In the genomic region with DNA sequence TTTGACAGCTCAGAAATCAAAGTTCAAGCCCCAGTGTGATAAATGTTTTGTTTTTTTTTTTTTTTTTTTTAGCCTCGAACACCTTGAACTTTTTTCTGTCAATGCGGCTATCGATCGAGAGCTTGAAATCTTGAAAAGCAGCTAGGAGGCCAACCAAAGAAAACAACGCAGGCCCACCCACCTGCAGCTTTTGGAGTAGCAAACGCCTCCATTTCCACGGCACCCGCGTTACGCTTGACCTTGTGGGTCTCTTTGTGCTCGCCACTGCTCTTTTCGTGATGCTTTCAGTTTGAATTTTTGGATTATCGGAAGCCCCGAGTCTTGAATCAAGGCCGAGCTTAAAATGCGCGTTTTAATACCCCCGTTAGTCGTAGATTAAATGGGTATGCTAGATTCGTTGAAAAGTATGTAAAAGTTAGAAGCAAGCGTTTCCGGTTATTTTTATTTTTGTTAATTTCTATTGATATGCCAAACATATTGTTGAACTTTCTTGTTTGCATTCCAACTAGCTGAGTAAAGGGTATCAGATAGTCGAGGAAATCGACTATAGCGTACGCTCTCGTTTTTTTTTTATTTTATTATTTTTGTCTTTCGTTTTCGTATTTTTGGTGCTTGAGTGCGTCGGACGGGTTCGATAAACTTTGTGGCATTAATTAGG, we compare ENCODE assay signal across 1 fruit fly cellular context.
TF ChIP-seq lines count a peak whose summit lies in the region.

No protein-coding gene starts in this region.

TF ChIP-seq in whole organism, embryonic, 481 proteins besides CTCF, POLR2A, EP300 and RAD21 (continued from another document and continues in another):
- TF ChIP-seq CG14014 (GFP tag; IDR thresholded peaks at IDR 0.05; lab: Robert Waterston, UW) (peak; percentile 77), CG10274 (GFP tag; optimal IDR thresholded peaks at IDR 0.05; lab: Kevin White, UChicago) (peak; percentile 26), BtbVII (GFP tag; optimal IDR thresholded peaks at IDR 0.05; lab: Kevin White, UChicago) (peak; percentile 49), fd102C (GFP tag; optimal IDR thresholded peaks at IDR 0.05; lab: Kevin White, UChicago) (no peak), luna (GFP tag; optimal IDR thresholded peaks at IDR 0.05; lab: Kevin White, UChicago) (no peak), HLH3B (GFP tag; IDR thresholded peaks at IDR 0.05; lab: Robert Waterston, UW) (peak; percentile 89), CG13894 (tag; optimal IDR thresholded peaks at IDR 0.05; lab: Kevin White, UChicago) (no peak), CG4730 (GFP tag; IDR thresholded peaks at IDR 0.05; lab: Robert Waterston, UW) (peak; percentile 74), z (GFP tag; IDR thresholded peaks at IDR 0.05; lab: Robert Waterston, UW) (no peak), CG14050 (GFP tag; IDR thresholded peaks at IDR 0.05; lab: Robert Waterston, UW) (peak; percentile 77), tna (GFP tag; IDR thresholded peaks at IDR 0.05; lab: Robert Waterston, UW; ENCODE audit: partially characterized antibody) (no peak), vfl (GFP tag; optimal IDR thresholded peaks at IDR 0.05; lab: Kevin White, UChicago) (no peak), CG7556 (GFP tag; optimal IDR thresholded peaks at IDR 0.05; lab: Kevin White, UChicago) (peak; percentile 78), CG11456 (GFP tag; IDR thresholded peaks at IDR 0.05; lab: Robert Waterston, UW) (peak; percentile 77), ato (GFP tag; IDR thresholded peaks at IDR 0.05; lab: Robert Waterston, UW; ENCODE audit: partially characterized antibody) (no peak), HLHmδ (GFP tag; optimal IDR thresholded peaks at IDR 0.05; lab: Kevin White, UChicago) (no peak), Bgb (GFP tag; IDR thresholded peaks at IDR 0.05; lab: Robert Waterston, UW; ENCODE audit: partially characterized antibody) (0 out of 2 replicates have a peak, but pooled peaks have one; percentile 28), CG1233 (GFP tag; optimal IDR thresholded peaks at IDR 0.05; lab: Kevin White, UChicago) (peak; percentile 22), Meics (GFP tag; optimal IDR thresholded peaks at IDR 0.05; lab: Kevin White, UChicago) (peak; percentile 65), C15 (GFP tag; IDR thresholded peaks at IDR 0.05; lab: Robert Waterston, UW) (0 out of 3 replicates have a peak, but pooled peaks have one; percentile 40), CG8281 (tag; optimal IDR thresholded peaks at IDR 0.05; lab: Kevin White, UChicago) (no peak), HmgZ (tag; optimal IDR thresholded peaks at IDR 0.05; lab: Kevin White, UChicago) (peak; percentile 32), Lpt (GFP tag; optimal IDR thresholded peaks at IDR 0.05; lab: Kevin White, UChicago) (no peak), amos (GFP tag; IDR thresholded peaks at IDR 0.05; lab: Robert Waterston, UW; ENCODE audit: partially characterized antibody) (no peak), stc (GFP tag; IDR thresholded peaks at IDR 0.05; lab: Robert Waterston, UW) (peak; percentile 80), CG1832 (GFP tag; optimal IDR thresholded peaks at IDR 0.05; lab: Kevin White, UChicago) (no peak), scrt (GFP tag; optimal IDR thresholded peaks at IDR 0.05; lab: Kevin White, UChicago) (peak; percentile 26), CG18599 (GFP tag; optimal IDR thresholded peaks at IDR 0.05; lab: Kevin White, UChicago) (peak; percentile 65), Fer2 (tag; optimal IDR thresholded peaks at IDR 0.05; lab: Kevin White, UChicago) (no peak), CG15514 (GFP tag; optimal IDR thresholded peaks at IDR 0.05; lab: Kevin White, UChicago) (peak; percentile 20), ftz-f1 (GFP tag; optimal IDR thresholded peaks at IDR 0.05; lab: Kevin White, UChicago) (peak; percentile 86), CG31224 (GFP tag; IDR thresholded peaks at IDR 0.05; lab: Robert Waterston, UW) (peak; percentile 47), CG30020 (tag; optimal IDR thresholded peaks at IDR 0.05; lab: Kevin White, UChicago) (no peak), CG3163 (GFP tag; optimal IDR thresholded peaks at IDR 0.05; lab: Kevin White, UChicago) (peak; percentile 8), Mes4 (GFP tag; optimal IDR thresholded peaks at IDR 0.05; lab: Kevin White, UChicago) (no peak), CG12219 (GFP tag; optimal IDR thresholded peaks at IDR 0.05; lab: Kevin White, UChicago) (peak; percentile 46), CG2116 (GFP tag; optimal IDR thresholded peaks at IDR 0.05; lab: Kevin White, UChicago) (peak; percentile 10), Adf1 (GFP tag; IDR thresholded peaks at IDR 0.05; lab: Robert Waterston, UW) (peak; percentile 36), CG4424 (GFP tag; optimal IDR thresholded peaks at IDR 0.05; lab: Kevin White, UChicago) (peak; percentile 47), dm (GFP tag; optimal IDR thresholded peaks at IDR 0.05; lab: Kevin White, UChicago) (no peak), slp2 (GFP tag; optimal IDR thresholded peaks at IDR 0.05; lab: Kevin White, UChicago) (no peak), CG3281 (GFP tag; optimal IDR thresholded peaks at IDR 0.05; lab: Kevin White, UChicago) (no peak), trh (GFP tag; optimal IDR thresholded peaks at IDR 0.05; lab: Kevin White, UChicago) (no peak), NFAT (GFP tag; IDR thresholded peaks at IDR 0.05; lab: Robert Waterston, UW) (no peak), fu2 (GFP tag; optimal IDR thresholded peaks at IDR 0.05; lab: Kevin White, UChicago) (no peak), Hmx (GFP tag; optimal IDR thresholded peaks at IDR 0.05; lab: Kevin White, UChicago) (no peak), sna (GFP tag; IDR thresholded peaks at IDR 0.05; lab: Robert Waterston, UW; ENCODE audit: partially characterized antibody) (no peak), CG14860 (GFP tag; IDR thresholded peaks at IDR 0.05; lab: Robert Waterston, UW; ENCODE audit: partially characterized antibody) (no peak), dpn (GFP tag; optimal IDR thresholded peaks at IDR 0.05; lab: Kevin White, UChicago) (peak in 1 of 2 experiments; percentile 69), Med (GFP tag; lab: Kevin White, UChicago) (peak; percentile 70), CG7372 (GFP tag; IDR thresholded peaks at IDR 0.05; lab: Robert Waterston, UW) (peak; percentile 70), CG15073 (GFP tag; optimal IDR thresholded peaks at IDR 0.05; lab: Kevin White, UChicago) (no peak), da (GFP tag; optimal IDR thresholded peaks at IDR 0.05; lab: Kevin White, UChicago) (no peak), Atf3 (GFP tag; optimal IDR thresholded peaks at IDR 0.05; lab: Kevin White, UChicago) (no peak), pb (GFP tag; optimal IDR thresholded peaks at IDR 0.05; lab: Kevin White, UChicago) (no peak), gcm2 (GFP tag; optimal IDR thresholded peaks at IDR 0.05; lab: Kevin White, UChicago) (no peak), zfh2 (GFP tag; optimal IDR thresholded peaks at IDR 0.05; lab: Kevin White, UChicago) (peak; percentile 37), Xrp1 (GFP tag; IDR thresholded peaks at IDR 0.05; lab: Robert Waterston, UW) (peak; percentile 83), Hey (tag; optimal IDR thresholded peaks at IDR 0.05; lab: Kevin White, UChicago) (no peak), gsb-n (tag; optimal IDR thresholded peaks at IDR 0.05; lab: Kevin White, UChicago) (peak; percentile 58), Sry-δ (GFP tag; optimal IDR thresholded peaks at IDR 0.05; lab: Kevin White, UChicago) (no peak), phol (tag; optimal IDR thresholded peaks at IDR 0.05; lab: Kevin White, UChicago) (peak; percentile 54), PHDP (tag; optimal IDR thresholded peaks at IDR 0.05; lab: Kevin White, UChicago) (peak; percentile 76), pan (optimal IDR thresholded peaks at IDR 0.05; lab: Kevin White, UChicago) (no peak), pan (GFP tag; optimal IDR thresholded peaks at IDR 0.05 in 1 of 2, IDR thresholded peaks at IDR 0.05 in 1 of 2) (peak in 1 of 2 experiments; percentile 89), nmo (GFP tag; optimal IDR thresholded peaks at IDR 0.05; lab: Kevin White, UChicago) (peak; percentile 58), salm (tag; optimal IDR thresholded peaks at IDR 0.05; lab: Kevin White, UChicago) (peak; percentile 75), twi (tag; optimal IDR thresholded peaks at IDR 0.05; lab: Kevin White, UChicago) (no peak), hbn (GFP tag; IDR thresholded peaks at IDR 0.05; lab: Robert Waterston, UW; ENCODE audit: partially characterized antibody) (no peak), CG3847 (GFP tag; IDR thresholded peaks at IDR 0.05; lab: Robert Waterston, UW) (peak; percentile 61; the same call in 1 of the 2 replicates), Xbp1 (GFP tag; optimal IDR thresholded peaks at IDR 0.05; lab: Kevin White, UChicago) (peak; percentile 81), H2.0 (GFP tag; IDR thresholded peaks at IDR 0.05; lab: Robert Waterston, UW) (peak; percentile 83), D19B (GFP tag; optimal IDR thresholded peaks at IDR 0.05; lab: Kevin White, UChicago) (peak; percentile 82), CG2875 (GFP tag; optimal IDR thresholded peaks at IDR 0.05; lab: Kevin White, UChicago) (peak; percentile 55), Max (GFP tag; optimal IDR thresholded peaks at IDR 0.05; lab: Kevin White, UChicago) (no peak), fd3F (GFP tag; optimal IDR thresholded peaks at IDR 0.05; lab: Kevin White, UChicago) (peak; percentile 66), hb (GFP tag; IDR thresholded peaks at IDR 0.05; lab: Robert Waterston, UW; ENCODE audit: partially characterized antibody) (0 out of 3 replicates have a peak, but pooled peaks have one; percentile 10), Nf-YA (GFP tag; IDR thresholded peaks at IDR 0.05; lab: Robert Waterston, UW) (peak; percentile 67), CG6272 (GFP tag; IDR thresholded peaks at IDR 0.05; lab: Robert Waterston, UW) (peak; percentile 66), Scr (GFP tag; IDR thresholded peaks at IDR 0.05; lab: Robert Waterston, UW; ENCODE audit: partially characterized antibody) (no peak), sens-2 (GFP tag; IDR thresholded peaks at IDR 0.05; lab: Robert Waterston, UW) (peak; percentile 49), CG31441 (GFP tag; IDR thresholded peaks at IDR 0.05; lab: Robert Waterston, UW) (peak; percentile 67), pho (GFP tag; optimal IDR thresholded peaks at IDR 0.05; lab: Kevin White, UChicago) (peak; percentile 41), CG16813 (GFP tag; IDR thresholded peaks at IDR 0.05; lab: Robert Waterston, UW; ENCODE audit: partially characterized antibody) (no peak), Dip3 (GFP tag; optimal IDR thresholded peaks at IDR 0.05; lab: Kevin White, UChicago) (no peak), nau (GFP tag; optimal IDR thresholded peaks at IDR 0.05; lab: Kevin White, UChicago) (no peak), CG10366 (GFP tag; IDR thresholded peaks at IDR 0.05; lab: Robert Waterston, UW) (peak; percentile 82), vvl (GFP tag; IDR thresholded peaks at IDR 0.05; lab: Robert Waterston, UW) (peak; percentile 91), CG15696 (tag; optimal IDR thresholded peaks at IDR 0.05; lab: Kevin White, UChicago) (no peak), CG32772 (GFP tag; IDR thresholded peaks at IDR 0.05; lab: Robert Waterston, UW) (peak; percentile 76), E2f1 (GFP tag; IDR thresholded peaks at IDR 0.05; lab: Robert Waterston, UW) (peak; percentile 79), inv (GFP tag; IDR thresholded peaks at IDR 0.05; lab: Robert Waterston, UW; ENCODE audit: partially characterized antibody) (no peak), Jarid2 (GFP tag; optimal IDR thresholded peaks at IDR 0.05; lab: Kevin White, UChicago) (no peak), CG11247 (GFP tag; IDR thresholded peaks at IDR 0.05; lab: Robert Waterston, UW) (peak; percentile 67; the same call in 1 of the 2 replicates), Six4 (GFP tag; optimal IDR thresholded peaks at IDR 0.05; lab: Kevin White, UChicago) (no peak), caup (GFP tag; optimal IDR thresholded peaks at IDR 0.05; lab: Kevin White, UChicago; ENCODE audit: severe bottlenecking) (peak; percentile 35), Atf-2 (GFP tag; optimal IDR thresholded peaks at IDR 0.05; lab: Kevin White, UChicago) (no peak), Oli (tag; optimal IDR thresholded peaks at IDR 0.05; lab: Kevin White, UChicago) (peak; percentile 86), CG6689 (GFP tag; IDR thresholded peaks at IDR 0.05; lab: Robert Waterston, UW) (peak; percentile 79), CG6813 (GFP tag; optimal IDR thresholded peaks at IDR 0.05; lab: Kevin White, UChicago) (no peak), schlank (tag; optimal IDR thresholded peaks at IDR 0.05; lab: Kevin White, UChicago) (no peak), Myb (GFP tag; optimal IDR thresholded peaks at IDR 0.05; lab: Kevin White, UChicago) (peak; percentile 12), CG11093 (GFP tag; IDR thresholded peaks at IDR 0.05; lab: Robert Waterston, UW) (peak; percentile 72; the same call in 2 of the 3 replicates), Nf-YC (tag; optimal IDR thresholded peaks at IDR 0.05; lab: Kevin White, UChicago) (no peak), kah (GFP tag; optimal IDR thresholded peaks at IDR 0.05; lab: Kevin White, UChicago) (no peak), Antp (GFP tag; optimal IDR thresholded peaks at IDR 0.05; lab: Kevin White, UChicago) (no peak), CG32532 (GFP tag; IDR thresholded peaks at IDR 0.05; lab: Robert Waterston, UW) (peak; percentile 79), CG6175 (GFP tag; IDR thresholded peaks at IDR 0.05; lab: Robert Waterston, UW) (no peak), lov (optimal IDR thresholded peaks at IDR 0.05; lab: Kevin White, UChicago) (no peak), lov (GFP tag; IDR thresholded peaks at IDR 0.05; lab: Robert Waterston, UW) (0 out of 3 replicates have a peak, but pooled peaks have one; percentile 55), Abd-B (GFP tag; optimal IDR thresholded peaks at IDR 0.05; lab: Kevin White, UChicago) (peak; percentile 29), ham (GFP tag; IDR thresholded peaks at IDR 0.05; lab: Robert Waterston, UW) (0 out of 2 replicates have a peak, but pooled peaks have one; percentile 27), CG5953 (GFP tag; IDR thresholded peaks at IDR 0.05; lab: Robert Waterston, UW) (peak; percentile 68), Pdp1 (GFP tag; optimal IDR thresholded peaks at IDR 0.05; lab: Kevin White, UChicago) (peak; percentile 6 to 48), jigr1 (GFP tag; IDR thresholded peaks at IDR 0.05; lab: Robert Waterston, UW) (peak; percentile 30; the same call in 1 of the 3 replicates), Blimp-1 (GFP tag; optimal IDR thresholded peaks at IDR 0.05; lab: Kevin White, UChicago) (peak; percentile 68), Dp (GFP tag; optimal IDR thresholded peaks at IDR 0.05; lab: Kevin White, UChicago) (no peak), sug (tag; optimal IDR thresholded peaks at IDR 0.05; lab: Kevin White, UChicago) (peak; percentile 17), Dad (GFP tag; optimal IDR thresholded peaks at IDR 0.05; lab: Kevin White, UChicago) (no peak), CG10209 (GFP tag; optimal IDR thresholded peaks at IDR 0.05; lab: Kevin White, UChicago) (peak; percentile 67), CG14710 (tag; optimal IDR thresholded peaks at IDR 0.05; lab: Kevin White, UChicago) (no peak), Opbp (GFP tag; IDR thresholded peaks at IDR 0.05; lab: Robert Waterston, UW; ENCODE audit: partially characterized antibody) (no peak)
